Fruit fly (Drosophila melanogaster) whole organism, embryonic: Measurements from ENCODE around the gene CG42258.
A peak's percentile ranks its signal among the peaks of the same experiment; 100 is the strongest.

Experiments
- BEAF-32 ChIP-seq: fragments of 200-800 bp; sonication (Bioruptor generic); optimal IDR thresholded peaks from 3 replicates; lab custom pipeline; 2017; ENCODE audit warnings: missing biosample characterization, missing genetic modification characterization, mild to moderate bottlenecking, moderate library complexity, missing genetic modification reagents
- CG10366 ChIP-seq: fragments of 200-800 bp; sonication (Bioruptor generic); IDR thresholded peaks from 2 replicates; pipeline ENCODE4 v1.3.6; 2022; ENCODE audit warnings: missing biosample characterization, missing genetic modification characterization
- CG10543 ChIP-seq: fragments of 200-800 bp; sonication (Bioruptor generic); optimal IDR thresholded peaks from 3 replicates; lab custom pipeline; 2017; ENCODE audit warnings: missing biosample characterization, mild to moderate bottlenecking, missing genetic modification characterization, moderate library complexity
- CG11560 ChIP-seq: fragments of 200-800 bp; sonication (Bioruptor generic); IDR thresholded peaks from 3 replicates; pipeline ENCODE4 v1.3.6; 2022; ENCODE audit warnings: missing biosample characterization, missing genetic modification characterization
- CG12071 ChIP-seq: fragments of 200-800 bp; sonication (Bioruptor generic); optimal IDR thresholded peaks from 3 replicates; lab custom pipeline; 2018; ENCODE audit warnings: missing biosample characterization, mild to moderate bottlenecking, missing genetic modification characterization
- CG12299 ChIP-seq: fragments of 200-800 bp; sonication (Bioruptor generic); optimal IDR thresholded peaks from 2 replicates; lab custom pipeline; 2018; ENCODE audit warnings: missing biosample characterization, mild to moderate bottlenecking, missing genetic modification characterization
- CG12769 ChIP-seq: fragments of 200-800 bp; sonication (Bioruptor generic); optimal IDR thresholded peaks from 2 replicates; lab custom pipeline; 2019; ENCODE audit warnings: missing biosample characterization, mild to moderate bottlenecking, missing genetic modification characterization, moderate library complexity
- CG13424 ChIP-seq: fragments of 200-800 bp; sonication (Bioruptor generic); optimal IDR thresholded peaks from 2 replicates; lab custom pipeline; 2019; ENCODE audit warnings: missing biosample characterization, mild to moderate bottlenecking, missing genetic modification characterization, moderate library complexity
- CG13775 ChIP-seq: fragments of 200-800 bp; sonication (Bioruptor generic); optimal IDR thresholded peaks from 3 replicates; lab custom pipeline; 2017; ENCODE audit warnings: missing biosample characterization, mild to moderate bottlenecking, missing genetic modification characterization
- CG14710 ChIP-seq: fragments of 200-800 bp; sonication (Bioruptor generic); optimal IDR thresholded peaks from 3 replicates; lab custom pipeline; 2019; ENCODE audit warnings: missing biosample characterization, mild to moderate bottlenecking, missing genetic modification characterization, moderate library complexity
- CG2202 ChIP-seq: fragments of 200-800 bp; sonication (Bioruptor generic); optimal IDR thresholded peaks from 2 replicates; lab custom pipeline; 2018; ENCODE audit warnings: missing biosample characterization, mild to moderate bottlenecking, missing genetic modification characterization
- CG2889 ChIP-seq: fragments of 200-800 bp; sonication (Bioruptor generic); IDR thresholded peaks from 3 replicates; pipeline ENCODE4 v1.3.6; 2022; ENCODE audit warnings: missing biosample characterization, missing genetic modification characterization
- CG31441 ChIP-seq: fragments of 200-800 bp; sonication (Bioruptor generic); IDR thresholded peaks from 2 replicates; pipeline ENCODE4 v1.3.6; 2022; ENCODE audit warnings: missing biosample characterization, missing genetic modification characterization
- CG32767 ChIP-seq: fragments of 200-800 bp; sonication (Bioruptor generic); IDR thresholded peaks from 2 replicates; pipeline ENCODE4 v1.3.6; 2022; ENCODE audit warnings: missing biosample characterization, missing genetic modification characterization
- CG5953 ChIP-seq: fragments of 200-800 bp; sonication (Bioruptor generic); IDR thresholded peaks from 2 replicates; pipeline ENCODE4 v1.3.6; 2022; ENCODE audit warnings: missing biosample characterization, missing genetic modification characterization
- CG7928 ChIP-seq: fragments of 200-800 bp; sonication (Bioruptor generic); optimal IDR thresholded peaks from 2 replicates; lab custom pipeline; 2017; ENCODE audit warnings: missing biosample characterization, mild to moderate bottlenecking, missing genetic modification characterization
- Chrac-16 ChIP-seq: fragments of 200-800 bp; sonication (Bioruptor generic); optimal IDR thresholded peaks from 3 replicates; lab custom pipeline; 2016; ENCODE audit warnings: missing biosample characterization, missing genetic modification characterization
- Deaf1 ChIP-seq: fragments of 200-800 bp; optimal IDR thresholded peaks from 3 replicates; lab custom pipeline; 2019; ENCODE audit warnings: missing biosample characterization, mild to moderate bottlenecking, missing genetic modification characterization, moderate library complexity
- Dek ChIP-seq: fragments of 200-800 bp; sonication (Bioruptor generic); optimal IDR thresholded peaks from 3 replicates; lab custom pipeline; 2019; ENCODE audit warnings: missing biosample characterization, mild to moderate bottlenecking, missing genetic modification characterization, moderate library complexity
- Doc3 ChIP-seq: fragments of 200-800 bp; sonication (Bioruptor generic); IDR thresholded peaks from 3 replicates; pipeline ENCODE4 v1.3.6; 2022; ENCODE audit warnings: missing biosample characterization, missing genetic modification characterization; ENCODE audit not compliant: partially characterized antibody
- Hsf ChIP-seq: fragments of 200-800 bp; sonication (Bioruptor generic); optimal IDR thresholded peaks from 3 replicates; lab custom pipeline; 2016; ENCODE audit warnings: missing biosample characterization, missing genetic modification characterization
- MBD-R2 ChIP-seq: fragments of 200-800 bp; sonication (Bioruptor generic); IDR thresholded peaks from 2 replicates; pipeline ENCODE4 v1.3.6; 2022; ENCODE audit warnings: missing biosample characterization, missing genetic modification characterization
- Tbp ChIP-seq: fragments of >200 bp; optimal IDR thresholded peaks from 2 replicates; lab custom pipeline; 2018; ENCODE audit warnings: missing biosample characterization, missing genetic modification characterization
- Trl ChIP-seq, 3 experiments: fragments of >200 bp in 2 of 3; fragments of 200-800 bp in 1 of 3; sonication (Bioruptor generic) in 1 of 3; optimal IDR thresholded peaks; 2 replicates in 1 of 3; 3 replicates in 2 of 3; lab custom pipeline; 2016 to 2017; ENCODE audit warnings: missing biosample characterization in 1 of 3, missing genetic modification characterization in 1 of 3
- az2 ChIP-seq: fragments of 200-800 bp; sonication (Bioruptor generic); optimal IDR thresholded peaks from 3 replicates; lab custom pipeline; 2016; ENCODE audit warnings: missing biosample characterization, missing genetic modification characterization
- caup ChIP-seq: fragments of 200-800 bp; sonication (Bioruptor generic); optimal IDR thresholded peaks from 3 replicates; lab custom pipeline; 2017; ENCODE audit warnings: missing biosample characterization, mild to moderate bottlenecking, missing genetic modification characterization, moderate library complexity; ENCODE audit not compliant: severe bottlenecking
- cwo ChIP-seq: fragments of 200-800 bp; sonication (Bioruptor generic); optimal IDR thresholded peaks from 3 replicates; lab custom pipeline; 2017; ENCODE audit warnings: missing biosample characterization, missing genetic modification characterization, mild to moderate bottlenecking, moderate library complexity, missing genetic modification reagents
- emc ChIP-seq: fragments of 200-800 bp; sonication (Bioruptor generic); optimal IDR thresholded peaks from 2 replicates; lab custom pipeline; 2016; ENCODE audit warnings: missing biosample characterization, missing genetic modification characterization
- gem ChIP-seq: fragments of 200-800 bp; sonication (Bioruptor generic); optimal IDR thresholded peaks from 2 replicates; lab custom pipeline; 2019; ENCODE audit warnings: missing biosample characterization, mild to moderate bottlenecking, missing genetic modification characterization, moderate library complexity
- grau ChIP-seq: fragments of 200-800 bp; optimal IDR thresholded peaks from 3 replicates; lab custom pipeline; 2019; ENCODE audit warnings: missing biosample characterization, mild to moderate bottlenecking, missing genetic modification characterization, moderate library complexity
- gt ChIP-seq: fragments of 200-800 bp; sonication (Bioruptor generic); IDR thresholded peaks from 2 replicates; pipeline ENCODE4 v1.3.6; 2022; ENCODE audit warnings: missing biosample characterization, missing genetic modification characterization
- hb ChIP-seq: fragments of 200-800 bp; sonication (Bioruptor generic); IDR thresholded peaks from 3 replicates; pipeline ENCODE4 v1.3.6; 2022; ENCODE audit warnings: missing biosample characterization, missing genetic modification characterization; ENCODE audit not compliant: partially characterized antibody
- her ChIP-seq: fragments of 200-800 bp; sonication (Bioruptor generic); optimal IDR thresholded peaks from 2 replicates; lab custom pipeline; 2016; ENCODE audit warnings: missing biosample characterization, missing genetic modification characterization
- hkb ChIP-seq, 2 experiments: fragments of 200-800 bp in 1 of 2; fragments of >200 bp in 1 of 2; sonication (Bioruptor generic) in 1 of 2; IDR thresholded peaks in 1 of 2; optimal IDR thresholded peaks in 1 of 2; 2 replicates each; pipeline versions ENCODE4 v1.3.6 to Lab custom; 2017 to 2022; ENCODE audit warnings: missing biosample characterization in 1 of 2, missing genetic modification characterization in 1 of 2
- jing ChIP-seq: fragments of 200-800 bp; sonication (Bioruptor generic); optimal IDR thresholded peaks from 2 replicates; lab custom pipeline; 2018; ENCODE audit warnings: missing biosample characterization, mild to moderate bottlenecking, missing genetic modification characterization
- nmo ChIP-seq: fragments of 200-800 bp; sonication (Bioruptor generic); optimal IDR thresholded peaks from 2 replicates; lab custom pipeline; 2018; ENCODE audit warnings: missing biosample characterization, mild to moderate bottlenecking, missing genetic modification characterization, moderate library complexity
- org-1 ChIP-seq: fragments of 200-800 bp; sonication (Bioruptor generic); optimal IDR thresholded peaks from 2 replicates; lab custom pipeline; 2017; ENCODE audit warnings: missing biosample characterization, missing genetic modification characterization
- pb ChIP-seq: fragments of 200-800 bp; sonication (Bioruptor generic); optimal IDR thresholded peaks from 3 replicates; lab custom pipeline; 2016; ENCODE audit warnings: missing biosample characterization, missing genetic modification characterization
- ranshi ChIP-seq: fragments of 200-800 bp; sonication (Bioruptor generic); IDR thresholded peaks from 2 replicates; pipeline ENCODE4 v1.3.6; 2022; ENCODE audit warnings: missing biosample characterization, missing genetic modification characterization
- trem ChIP-seq: fragments of 200-800 bp; optimal IDR thresholded peaks from 3 replicates; lab custom pipeline; 2019; ENCODE audit warnings: missing biosample characterization, mild to moderate bottlenecking, missing genetic modification characterization, moderate library complexity

The CG42258 gene

dm6 chrX:12454358-12454757 is 9.0 kb upstream of the CG42258 start, which contains the start of gene CG15927 (continued):
- TF ChIP-seq CG12769 (tag; lab: Kevin White, UChicago) = peak; percentile 28
- peak; percentile 12 for TF ChIP-seq caup (GFP tag; lab: Kevin White, UChicago)
- peak; percentile 4 for TF ChIP-seq cwo (GFP tag; lab: Kevin White, UChicago)
- TF ChIP-seq az2 (GFP tag; lab: Kevin White, UChicago) = peak; percentile 42
- TF ChIP-seq emc (GFP tag; lab: Kevin White, UChicago) = no peak
- peak; percentile 35 for TF ChIP-seq org-1
- TF ChIP-seq Hsf (GFP tag; lab: Kevin White, UChicago) = peak; percentile 47
- peak; percentile 46; the same call in 1 of the 2 replicates for TF ChIP-seq CG31441 (GFP tag; lab: Robert Waterston, UW)
- no peak for TF ChIP-seq hb
- TF ChIP-seq CG11560 (tag; lab: Robert Waterston, UW) = no peak
- no peak for TF ChIP-seq CG10543 (GFP tag; lab: Kevin White, UChicago)
- TF ChIP-seq CG2889 (GFP tag; lab: Robert Waterston, UW) = no peak; the same call in 2 of the 3 replicates
- peak; percentile 58; the same call in 1 of the 2 replicates for TF ChIP-seq CG5953 (GFP tag; lab: Robert Waterston, UW)
- peak; percentile 46 for TF ChIP-seq CG13424 (tag; lab: Kevin White, UChicago)
- TF ChIP-seq CG14710 (tag; lab: Kevin White, UChicago) = peak; percentile 29
- TF ChIP-seq CG12071 = peak; percentile 23
- TF ChIP-seq gem (tag; lab: Kevin White, UChicago) = peak; percentile 75
- TF ChIP-seq CG2202 (tag; lab: Kevin White, UChicago) = peak; percentile 48
- no peak for TF ChIP-seq CG13775 (GFP tag; lab: Kevin White, UChicago)
- no peak for TF ChIP-seq CG12299 (tag; lab: Kevin White, UChicago)
- TF ChIP-seq Trl (optimal IDR thresholded peaks at IDR 0.05; lab: Kevin White, UChicago) = no peak
- peak; percentile 23 for TF ChIP-seq Trl (GFP tag; optimal IDR thresholded peaks at IDR 0.05; lab: Kevin White, UChicago)
- TF ChIP-seq Doc3 (GFP tag; lab: Robert Waterston, UW) = no peak
- peak; percentile 23 for TF ChIP-seq Chrac-16 (GFP tag; lab: Kevin White, UChicago)
- TF ChIP-seq CG10366 (GFP tag; lab: Robert Waterston, UW) = peak; percentile 69
- TF ChIP-seq pb = no peak
- peak; percentile 82 for TF ChIP-seq nmo (GFP tag; lab: Kevin White, UChicago)
- no peak for TF ChIP-seq her
- peak; percentile 28; the same call in 1 of the 2 replicates for TF ChIP-seq MBD-R2 (GFP tag; lab: Robert Waterston, UW)
- TF ChIP-seq ranshi (GFP tag; lab: Robert Waterston, UW) = peak; percentile 69
- TF ChIP-seq trem (tag; lab: Kevin White, UChicago) = peak; percentile 30
- TF ChIP-seq Deaf1 (tag; lab: Kevin White, UChicago) = peak; percentile 25
- no peak for TF ChIP-seq jing (GFP tag; lab: Kevin White, UChicago)
- no peak for TF ChIP-seq BEAF-32 (GFP tag; lab: Kevin White, UChicago)
- TF ChIP-seq CG7928 = no peak
- TF ChIP-seq Tbp (GFP tag; lab: Kevin White, UChicago) = no peak
- no peak for TF ChIP-seq Dek (tag; lab: Kevin White, UChicago)
- no peak for TF ChIP-seq hkb (optimal IDR thresholded peaks at IDR 0.05; lab: Kevin White, UChicago)
- TF ChIP-seq hkb (GFP tag; IDR thresholded peaks at IDR 0.05; lab: Robert Waterston, UW) = peak; percentile 69
- peak; percentile 50 for TF ChIP-seq grau (tag; lab: Kevin White, UChicago)
- 0 out of 2 replicates have a peak, but pooled peaks have one; percentile 53 for TF ChIP-seq CG32767 (GFP tag; lab: Robert Waterston, UW)
- TF ChIP-seq gt (GFP tag; lab: Robert Waterston, UW) = no peak
- TF ChIP-seq, all 482 proteins: peak for 161
